Fruit fly (Drosophila melanogaster) whole organism, adult: ENCODE data around the gene Obp99b.

Source experiments
- CG11617 ChIP-seq: fragments of 200-800 bp; sonication (Bioruptor generic); optimal IDR thresholded peaks from 2 replicates; lab custom pipeline; 2017; ENCODE audit warnings: mild to moderate bottlenecking, missing biosample characterization, missing genetic modification reagents, missing genetic modification characterization
- CG7101 ChIP-seq: fragments of 200-800 bp; sonication (Bioruptor generic); optimal IDR thresholded peaks from 2 replicates; lab custom pipeline; 2018; ENCODE audit warnings: missing biosample characterization, mild to moderate bottlenecking, missing genetic modification characterization, moderate library complexity
- cnc ChIP-seq, 2 experiments: fragments of >200 bp; optimal IDR thresholded peaks; 2 replicates each; lab custom pipeline; 2017
- kay ChIP-seq: fragments of 200-800 bp; sonication (Bioruptor generic); peaks from one replicate; lab custom pipeline; 2016; ENCODE audit warnings: missing biosample characterization, missing genetic modification characterization, borderline replicate concordance
- ovo ChIP-seq: fragments of 200-800 bp; sonication (Bioruptor generic); optimal IDR thresholded peaks from 2 replicates; lab custom pipeline; 2016; ENCODE audit warnings: missing biosample characterization, missing genetic modification characterization

DNA sequence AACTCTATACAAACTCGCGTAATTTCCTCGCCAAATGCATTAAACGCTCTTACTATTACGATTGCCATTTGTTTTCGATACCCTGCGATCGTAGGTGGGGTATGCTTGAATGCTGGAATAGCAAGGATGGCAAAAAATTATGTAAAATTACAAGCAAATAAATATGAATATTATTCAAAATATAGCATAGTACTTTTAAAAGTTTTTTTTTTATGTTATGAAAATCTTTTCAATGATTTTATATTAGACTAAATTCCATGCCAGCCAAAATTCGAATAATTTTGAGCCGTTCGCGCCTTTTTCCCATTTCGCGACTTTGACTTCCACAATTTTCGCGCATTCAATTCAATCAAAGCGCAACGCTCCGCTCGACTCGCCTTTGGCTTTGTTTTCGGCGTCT is 39.5 kb upstream of the Obp99b start:
- TF ChIP-seq CG11617 (GFP tag; lab: Kevin White, UChicago) = peak; percentile 44
- TF ChIP-seq cnc (optimal IDR thresholded peaks at IDR 0.05; lab: Kevin White, UChicago) = no peak
- no peak for TF ChIP-seq ovo (GFP tag; lab: Kevin White, UChicago)
- TF ChIP-seq kay (GFP tag; lab: Kevin White, UChicago) = no peak
- TF ChIP-seq CG7101 (tag; lab: Kevin White, UChicago) = peak; percentile 6
